Worm (Caenorhabditis elegans) whole organism, L4 larva: ENCODE measurements around the gene Y116A8C.24.

Source experiments
- D1046.2 ChIP-seq: fragments of 200-800 bp; sonication (Bioruptor generic); IDR thresholded peaks from 2 replicates; pipeline ENCODE4 v1.3.6; 2022; ENCODE audit warnings: missing genetic modification characterization, missing compliant biosample characterization
- F49E8.2 ChIP-seq: sonication (generic microtip); optimal IDR thresholded peaks from 2 replicates; lab custom pipeline; 2016; ENCODE audit warnings: missing compliant biosample characterization, mild to moderate bottlenecking, missing genetic modification characterization, borderline replicate concordance
- R02D3.7 ChIP-seq: fragments of 150-350 bp; sonication (generic microtip); optimal IDR thresholded peaks from 3 replicates; lab custom pipeline; 2014; ENCODE audit warnings: missing biosample characterization, missing genetic modification characterization
- T26A8.4 ChIP-seq: fragments of 200-800 bp; sonication (Bioruptor generic); IDR thresholded peaks from 2 replicates; pipeline ENCODE4 v1.3.6; 2022; ENCODE audit warnings: missing genetic modification characterization, missing compliant biosample characterization
- aha-1 ChIP-seq: fragments of 150-350 bp; peaks from one replicate; lab custom pipeline; 2014; ENCODE audit warnings: missing biosample characterization, missing genetic modification characterization
- aly-2 ChIP-seq: sonication (generic microtip); optimal IDR thresholded peaks from 2 replicates; lab custom pipeline; 2018; ENCODE audit warnings: missing biosample characterization, missing genetic modification characterization
- ama-1 ChIP-seq: fragments of 150-350 bp; optimal IDR thresholded peaks from 2 replicates; lab custom pipeline; 2014; ENCODE audit warnings: inconsistent platforms, mixed read lengths
- arid-1 ChIP-seq: fragments of 200-800 bp; sonication (Bioruptor generic); conservative IDR thresholded peaks from 2 replicates; pipeline ENCODE4 v1.3.6; 2022; ENCODE audit warnings: missing genetic modification reagents, missing genetic modification characterization, missing compliant biosample characterization
- attf-4 ChIP-seq: sonication (generic microtip); optimal IDR thresholded peaks from 3 replicates; lab custom pipeline; 2017; ENCODE audit warnings: missing biosample characterization, missing genetic modification characterization
- ceh-28 ChIP-seq: fragments of 150-350 bp; optimal IDR thresholded peaks from 2 replicates; lab custom pipeline; 2014; ENCODE audit warnings: missing biosample characterization, missing genetic modification reagents, missing genetic modification characterization
- ceh-62 ChIP-seq: sonication (generic microtip); optimal IDR thresholded peaks from 2 replicates; lab custom pipeline; 2017; ENCODE audit warnings: missing biosample characterization, missing genetic modification characterization
- ces-1 ChIP-seq: fragments of 150-350 bp; sonication (generic microtip); optimal IDR thresholded peaks from 4 replicates; lab custom pipeline; 2014; ENCODE audit warnings: missing biosample characterization, missing genetic modification reagents, missing genetic modification characterization
- daf-16 ChIP-seq, 3 experiments: sonication (generic microtip); optimal IDR thresholded peaks; 2 replicates each; lab custom pipeline; 2016 to 2017; ENCODE audit warnings: missing genetic modification characterization in 3 of 3, missing genetic modification reagents in 3 of 3, mild to moderate bottlenecking in 2 of 3, missing compliant biosample characterization in 2 of 3, missing biosample characterization in 1 of 3, moderate library complexity in 1 of 3
- dpl-1 ChIP-seq: fragments of 150-350 bp; optimal IDR thresholded peaks from 2 replicates; lab custom pipeline; 2014; ENCODE audit warnings: missing biosample characterization, missing genetic modification reagents, missing genetic modification characterization
- dve-1 ChIP-seq: sonication (generic microtip); optimal IDR thresholded peaks from 2 replicates; lab custom pipeline; 2017; ENCODE audit warnings: antibody characterized with exemption, mild to moderate bottlenecking, missing genetic modification characterization, missing compliant biosample characterization; ENCODE audit not compliant: insufficient read depth
- hif-1 ChIP-seq, 2 experiments: sonication (generic microtip); optimal IDR thresholded peaks; 2 replicates each; lab custom pipeline; 2016 to 2017; ENCODE audit warnings: missing compliant biosample characterization in 2 of 2, missing genetic modification characterization in 2 of 2, missing genetic modification reagents in 2 of 2, missing genotype in 2 of 2, mild to moderate bottlenecking in 1 of 2
- hlh-30 ChIP-seq: sonication (generic microtip); optimal IDR thresholded peaks from 2 replicates; lab custom pipeline; 2017; ENCODE audit warnings: antibody characterized with exemption, mild to moderate bottlenecking, missing genetic modification characterization, missing compliant biosample characterization; ENCODE audit not compliant: insufficient read depth
- lin-38 ChIP-seq: fragments of 200-800 bp; sonication (Bioruptor generic); IDR thresholded peaks from 2 replicates; pipeline ENCODE4 v1.3.6; 2022; ENCODE audit warnings: missing genetic modification reagents, missing genetic modification characterization, missing compliant biosample characterization
- lsy-2 ChIP-seq, 2 experiments: fragments of 150-350 bp in 1 of 2; sonication (generic microtip) in 1 of 2; optimal IDR thresholded peaks; 2 replicates each; lab custom pipeline; 2014 to 2017; ENCODE audit warnings: missing biosample characterization in 2 of 2, missing genetic modification characterization in 2 of 2
- mep-1 ChIP-seq: fragments of 150-350 bp; sonication (generic microtip); optimal IDR thresholded peaks from 3 replicates; lab custom pipeline; 2014; ENCODE audit warnings: missing biosample characterization, missing genetic modification characterization
- mes-2 ChIP-seq: sonication (generic microtip); optimal IDR thresholded peaks from 2 replicates; lab custom pipeline; 2016; ENCODE audit warnings: missing genotype, mild to moderate bottlenecking, missing genetic modification characterization, missing compliant biosample characterization; ENCODE audit not compliant: poor library complexity, severe bottlenecking
- nhr-28 ChIP-seq: fragments of 150-350 bp; optimal IDR thresholded peaks from 2 replicates; lab custom pipeline; 2014; ENCODE audit warnings: missing biosample characterization, missing genetic modification characterization
- nhr-77 ChIP-seq: fragments of 150-350 bp; optimal IDR thresholded peaks from 2 replicates; lab custom pipeline; 2014; ENCODE audit warnings: missing biosample characterization, missing genetic modification characterization
- pha-4 ChIP-seq, 2 experiments: fragments of 150-350 bp in 1 of 2; fragments of 200-800 bp in 1 of 2; sonication (Bioruptor generic) in 1 of 2; IDR thresholded peaks in 1 of 2; optimal IDR thresholded peaks in 1 of 2; 2 replicates each; pipeline versions ENCODE4 v1.3.6 to Lab custom; 2014 to 2022; ENCODE audit warnings: missing genetic modification characterization in 2 of 2, missing genetic modification reagents in 2 of 2, missing biosample characterization in 1 of 2, missing compliant biosample characterization in 1 of 2
- rbr-2 ChIP-seq: sonication (generic microtip); optimal IDR thresholded peaks from 2 replicates; lab custom pipeline; 2016; ENCODE audit warnings: missing genotype, missing genetic modification characterization, missing compliant biosample characterization
- snpc-1.2 ChIP-seq: fragments of 200-800 bp; sonication (Bioruptor generic); IDR thresholded peaks from 2 replicates; pipeline ENCODE4 v1.3.6; 2022; ENCODE audit warnings: missing genetic modification reagents, missing genetic modification characterization, missing compliant biosample characterization
- tag-97 ChIP-seq: fragments of 200-800 bp; sonication (Bioruptor generic); IDR thresholded peaks from 2 replicates; pipeline ENCODE4 v1.3.6; 2022; ENCODE audit warnings: missing genetic modification characterization, missing compliant biosample characterization
- unc-130 ChIP-seq: sonication (generic microtip); optimal IDR thresholded peaks from 2 replicates; lab custom pipeline; 2016; ENCODE audit warnings: missing genetic modification reagents, missing genetic modification characterization, missing compliant biosample characterization
- unc-62 ChIP-seq, 3 experiments: fragments of 150-350 bp in 1 of 3; sonication (generic microtip); optimal IDR thresholded peaks in 2 of 3; peaks in 1 of 3; 1 replicate in 1 of 3; 2 replicates in 2 of 3; lab custom pipeline; 2014 to 2017; ENCODE audit warnings: missing biosample characterization in 3 of 3, missing genetic modification characterization in 3 of 3, missing genetic modification reagents in 3 of 3, missing genotype in 1 of 3
- zag-1 ChIP-seq: fragments of 150-350 bp; optimal IDR thresholded peaks from 2 replicates; lab custom pipeline; 2014; ENCODE audit warnings: missing biosample characterization, missing genetic modification characterization
- zfp-3 ChIP-seq: fragments of 200-800 bp; sonication (Bioruptor generic); conservative IDR thresholded peaks from 2 replicates; pipeline ENCODE4 v1.3.6; 2022; ENCODE audit warnings: missing genetic modification reagents, missing genetic modification characterization, missing compliant biosample characterization
- zip-2 ChIP-seq: fragments of 150-350 bp; optimal IDR thresholded peaks from 2 replicates; lab custom pipeline; 2014; ENCODE audit warnings: missing biosample characterization, missing genetic modification characterization
- ztf-7 ChIP-seq: fragments of 150-350 bp; optimal IDR thresholded peaks from 2 replicates; lab custom pipeline; 2014; ENCODE audit warnings: missing biosample characterization, missing genetic modification characterization

Gene Y116A8C.24

DNA sequence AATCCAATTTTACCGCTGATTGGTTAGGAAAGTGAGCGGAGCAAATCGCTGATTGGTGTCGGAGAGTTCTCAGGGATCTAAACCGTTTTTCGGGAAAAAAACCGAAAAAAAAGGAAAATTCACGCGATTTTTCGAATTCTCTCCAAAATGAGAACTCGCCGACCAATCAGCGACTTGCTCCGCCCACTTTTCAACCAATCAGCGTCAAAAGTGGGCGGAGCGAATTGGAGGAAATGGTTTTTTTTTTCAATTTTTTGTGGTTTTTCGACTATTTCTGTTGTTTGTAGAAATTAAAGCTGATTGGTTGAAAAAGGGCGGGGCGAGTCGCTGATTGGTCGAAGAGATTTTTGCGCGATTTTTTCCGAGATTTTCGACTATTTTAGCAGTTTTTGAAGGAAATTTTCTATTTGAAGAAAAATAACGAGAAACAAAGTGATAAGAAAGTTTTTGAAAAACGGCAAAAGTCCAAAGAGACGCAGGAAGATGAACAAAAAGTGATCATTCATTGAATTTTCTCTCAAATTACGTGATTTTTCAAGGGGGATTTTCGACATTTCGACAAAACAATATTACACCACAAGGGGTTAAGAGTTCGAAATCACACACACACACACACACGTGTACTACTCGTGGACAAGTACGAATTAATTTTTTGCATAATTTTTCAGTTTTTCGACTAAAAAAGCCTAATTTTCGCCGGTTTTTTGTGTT is 30.1 kb upstream of the Y116A8C.24 start:
- TF ChIP-seq ama-1 (lab: Kevin White, UChicago) (no peak), unc-62 (GFP tag; optimal IDR thresholded peaks at IDR 0.05 in 1 of 2; lab: Kevin White, UChicago) (no peak), unc-62 (tag; optimal IDR thresholded peaks at IDR 0.05; lab: Kevin White, UChicago) (no peak), attf-4 (tag; lab: Kevin White, UChicago) (no peak), zip-2 (no peak), hlh-30 (peak; percentile 30), aha-1 (tag; lab: Kevin White, UChicago) (peak; percentile 88), hif-1 (tag; optimal IDR thresholded peaks at IDR 0.05; lab: Kevin White, UChicago) (peak in 1 of 2 experiments; percentile 70), daf-16 (GFP tag; optimal IDR thresholded peaks at IDR 0.05; lab: Kevin White, UChicago) (no peak), daf-16 (tag; optimal IDR thresholded peaks at IDR 0.05; lab: Kevin White, UChicago) (peak; percentile 16), nhr-28 (peak; percentile 4)
- TF ChIP-seq, all 104 proteins: peak for 5

DNA sequence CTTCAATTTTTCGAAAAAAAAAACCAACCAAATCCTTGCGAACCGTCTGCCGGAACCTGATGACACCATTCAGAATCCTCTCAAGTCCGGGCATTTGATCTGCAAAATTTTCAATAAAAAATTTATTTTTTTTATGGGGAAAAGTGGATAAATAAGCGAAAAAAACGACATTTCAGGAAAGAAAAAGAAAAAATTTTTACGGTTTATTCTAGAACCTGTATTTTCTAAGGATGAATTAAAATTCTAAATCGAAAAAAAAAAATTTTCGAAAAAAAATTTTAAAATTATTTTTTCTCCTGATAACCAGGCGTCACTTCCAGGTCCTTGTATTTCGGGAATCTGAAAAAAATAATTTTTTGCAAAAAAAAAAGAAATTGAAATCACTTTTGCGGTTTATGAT is 29.5 kb upstream of the Y116A8C.24 start, which contains the start of gene bca-2:
Gene bca-2, minus strand, starts transcription at position 101 of the 400 bp plus-strand sequence.
- no peak for TF ChIP-seq dpl-1 (GFP tag; lab: Kevin White, UChicago)
- no peak for TF ChIP-seq nhr-77
- no peak for TF ChIP-seq unc-130
- TF ChIP-seq mep-1 (tag; lab: Kevin White, UChicago): no peak

DNA sequence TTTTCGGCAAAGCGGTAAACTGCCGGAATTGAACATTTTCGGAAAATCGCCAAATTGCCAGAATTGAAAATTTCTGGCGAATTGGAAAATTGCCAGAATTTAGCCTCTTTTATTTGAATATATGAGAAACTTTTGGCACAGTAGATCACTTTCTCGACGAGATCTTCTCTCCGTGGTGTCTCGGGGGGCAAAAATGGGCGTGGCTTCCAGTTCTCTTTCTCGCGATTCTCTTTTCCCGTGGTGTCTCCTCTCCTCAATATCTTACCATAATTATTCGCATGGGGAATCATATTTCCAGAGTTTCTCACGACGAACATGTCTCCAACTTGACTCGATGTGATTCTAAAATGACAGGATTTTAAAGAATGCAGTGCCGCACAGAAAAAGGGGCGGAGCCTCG is 28.4 kb upstream of the Y116A8C.24 start:
- TF ChIP-seq unc-62 (GFP tag; optimal IDR thresholded peaks at IDR 0.05 in 1 of 2; lab: Kevin White, UChicago) (no peak), unc-62 (tag; optimal IDR thresholded peaks at IDR 0.05; lab: Kevin White, UChicago) (no peak), snpc-1.2 (GFP tag; lab: Robert Waterston, UW) (0 out of 2 replicates have a peak, but pooled peaks have one; percentile 17), aha-1 (tag; lab: Kevin White, UChicago) (peak; percentile 48)

DNA sequence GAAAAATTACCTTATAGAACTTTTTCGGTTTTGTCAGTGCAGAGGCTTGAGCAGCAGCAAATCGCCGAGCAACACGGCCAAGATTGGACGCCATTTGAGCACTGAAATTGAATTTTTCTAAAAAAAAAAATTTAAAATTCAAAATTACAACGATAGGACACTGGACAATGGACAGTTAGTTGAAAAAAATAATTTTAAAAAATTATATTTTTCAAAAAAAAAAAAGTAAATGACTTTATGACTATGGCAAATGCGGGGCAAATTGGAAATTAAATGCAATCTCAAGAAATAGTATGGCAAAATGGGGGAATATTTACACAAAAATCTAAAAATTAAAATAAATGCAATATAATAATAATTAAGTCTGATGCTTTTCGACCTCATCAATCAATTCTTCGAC is 25.5 kb upstream of the Y116A8C.24 start, which contains the start of gene Y116A8C.27:
Gene Y116A8C.27, minus strand, starts transcription at position 101 of the 400 bp plus-strand sequence.
- no peak for TF ChIP-seq zag-1 (tag; lab: Kevin White, UChicago)
- no peak for TF ChIP-seq aly-2 (tag; lab: Kevin White, UChicago)
- no peak for TF ChIP-seq ceh-62 (tag; lab: Kevin White, UChicago)
- TF ChIP-seq ces-1 (GFP tag; lab: Kevin White, UChicago): no peak
- TF ChIP-seq ama-1 (lab: Kevin White, UChicago): peak; percentile 32
- no peak for TF ChIP-seq ztf-7 (tag; lab: Kevin White, UChicago)

DNA sequence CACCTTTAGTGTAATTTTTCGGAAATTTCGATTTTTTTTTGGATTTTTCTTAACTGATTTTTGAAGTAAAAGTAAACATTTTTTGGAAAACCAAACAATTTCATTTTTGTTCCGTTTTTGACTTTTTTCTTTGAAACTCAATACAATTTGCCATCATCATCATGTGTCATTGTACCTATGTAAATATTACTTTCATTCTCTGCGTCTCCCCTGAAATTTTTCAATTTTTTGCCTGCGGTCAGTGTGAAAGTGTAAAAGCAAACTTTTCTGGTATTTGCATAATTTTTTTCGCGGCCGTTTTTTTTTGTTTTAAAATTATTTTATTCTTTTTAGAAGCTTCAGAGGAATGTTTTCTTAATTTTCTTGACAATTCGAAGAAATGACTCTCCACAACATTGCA is 23.0 kb upstream of the Y116A8C.24 start, which contains the start of gene Y116A8C.29:
Gene Y116A8C.29, plus strand, starts transcription at position 328 of the 400 bp plus-strand sequence.
- TF ChIP-seq unc-62 (GFP tag; optimal IDR thresholded peaks at IDR 0.05 in 1 of 2; lab: Kevin White, UChicago) (peak in 1 of 2 experiments; percentile 25), unc-62 (tag; optimal IDR thresholded peaks at IDR 0.05; lab: Kevin White, UChicago) (no peak), pha-4 (GFP tag; IDR thresholded peaks at IDR 0.05; lab: Robert Waterston, UW) (no peak), pha-4 (tag; optimal IDR thresholded peaks at IDR 0.05; lab: Kevin White, UChicago) (peak; percentile 27), dve-1 (tag; lab: Kevin White, UChicago) (peak; percentile 14), ztf-7 (tag; lab: Kevin White, UChicago) (no peak)

DNA sequence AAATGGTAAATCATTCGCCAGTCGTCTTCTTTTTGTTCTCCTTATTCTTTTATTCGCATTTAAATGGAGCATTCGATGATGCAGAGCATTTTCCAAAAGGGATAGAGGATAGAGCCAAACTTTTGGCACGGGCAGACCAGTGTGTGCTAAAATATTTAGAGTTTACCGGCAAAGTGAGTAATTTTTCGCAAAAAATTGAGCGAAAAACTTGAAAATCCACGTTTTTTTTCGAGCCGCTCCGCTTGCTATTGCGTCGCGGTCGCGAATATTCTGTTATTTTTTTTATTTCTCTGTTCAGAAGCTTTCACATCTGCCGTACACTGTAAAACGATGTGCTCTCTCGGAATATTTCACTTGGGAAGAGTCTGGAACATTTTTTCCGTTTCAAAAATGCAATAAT is 18.2 kb upstream of the Y116A8C.24 start, which contains the start of gene Y116A8C.43:
Gene Y116A8C.43, plus strand, starts transcription at position 3 of the 400 bp plus-strand sequence.
- TF ChIP-seq ceh-28 (tag; lab: Kevin White, UChicago) (no peak), lsy-2 (tag; optimal IDR thresholded peaks at IDR 0.05; lab: Kevin White, UChicago) (no peak), aha-1 (tag; lab: Kevin White, UChicago) (peak; percentile 76), zfp-3 (GFP tag; lab: Robert Waterston, UW) (0 out of 2 replicates have a peak, but pooled peaks have one; percentile 17), D1046.2 (no peak), rbr-2 (tag; lab: Kevin White, UChicago) (peak; percentile 9), R02D3.7 (no peak), lin-38 (GFP tag; lab: Robert Waterston, UW) (peak; percentile 73), tag-97 (no peak), ama-1 (lab: Kevin White, UChicago) (peak; percentile 84), T26A8.4 (0 out of 2 replicates have a peak, but pooled peaks have one; percentile 27), daf-16 (GFP tag; optimal IDR thresholded peaks at IDR 0.05; lab: Kevin White, UChicago) (no peak), daf-16 (tag; optimal IDR thresholded peaks at IDR 0.05; lab: Kevin White, UChicago) (peak; percentile 27), arid-1 (peak; percentile 11; the same call in 1 of the 2 replicates), mes-2 (peak; percentile 23), unc-130 (peak; percentile 56), F49E8.2 (peak; percentile 79)
